Worm (Caenorhabditis elegans) whole organism, late embryonic: ENCODE measurements around the gene sas-4.
A peak's percentile ranks its signal among the peaks of the same experiment; 100 is the strongest.

ENCODE experiments used
- C08G9.2 ChIP-seq: sonication (generic microtip); optimal IDR thresholded peaks from 2 replicates; lab custom pipeline; 2016; ENCODE audit warnings: mild to moderate bottlenecking, missing genetic modification characterization, moderate library complexity, missing compliant biosample characterization
- C38D4.7 ChIP-seq: fragments of 200-800 bp; sonication (Bioruptor generic); optimal IDR thresholded peaks from 2 replicates; lab custom pipeline; 2018; ENCODE audit warnings: mild to moderate bottlenecking, missing genetic modification characterization, moderate library complexity, missing compliant biosample characterization
- F13H6.1 ChIP-seq: sonication (generic microtip); optimal IDR thresholded peaks from 2 replicates; lab custom pipeline; 2016; ENCODE audit warnings: missing genetic modification characterization, missing compliant biosample characterization
- K09A11.1 ChIP-seq: sonication (generic microtip); optimal IDR thresholded peaks from 2 replicates; lab custom pipeline; 2017; ENCODE audit warnings: antibody characterized with exemption, mild to moderate bottlenecking, missing genetic modification characterization, missing compliant biosample characterization; ENCODE audit not compliant: insufficient read depth
- Y22D7AL.16 ChIP-seq: sonication (generic microtip); optimal IDR thresholded peaks from 2 replicates; lab custom pipeline; 2016; ENCODE audit warnings: missing genetic modification characterization, missing compliant biosample characterization
- ahr-1 ChIP-seq: sonication (generic microtip); optimal IDR thresholded peaks from 2 replicates; lab custom pipeline; 2016; ENCODE audit warnings: missing genetic modification characterization, missing compliant biosample characterization
- ceh-14 ChIP-seq: sonication (generic microtip); optimal IDR thresholded peaks from 2 replicates; lab custom pipeline; 2016; ENCODE audit warnings: missing genotype, missing genetic modification characterization, missing compliant biosample characterization
- ceh-18 ChIP-seq: sonication (generic microtip); optimal IDR thresholded peaks from 2 replicates; lab custom pipeline; 2016; ENCODE audit warnings: missing genetic modification characterization, missing compliant biosample characterization
- ceh-2 ChIP-seq: sonication (generic microtip); optimal IDR thresholded peaks from 2 replicates; lab custom pipeline; 2016; ENCODE audit warnings: missing genotype, missing genetic modification characterization, missing compliant biosample characterization
- ceh-22 ChIP-seq: sonication (generic microtip); optimal IDR thresholded peaks from 2 replicates; lab custom pipeline; 2017; ENCODE audit warnings: missing biosample characterization, missing genetic modification characterization
- ceh-30 ChIP-seq: fragments of 150-350 bp; optimal IDR thresholded peaks from 2 replicates; lab custom pipeline; 2014; ENCODE audit warnings: missing biosample characterization, missing genetic modification characterization
- ceh-31 ChIP-seq: sonication (generic microtip); optimal IDR thresholded peaks from 2 replicates; lab custom pipeline; 2016; ENCODE audit warnings: missing genetic modification characterization, missing compliant biosample characterization
- ceh-34 ChIP-seq: sonication (generic microtip); optimal IDR thresholded peaks from 2 replicates; lab custom pipeline; 2016; ENCODE audit warnings: mild to moderate bottlenecking, missing genetic modification characterization, missing compliant biosample characterization
- ceh-48 ChIP-seq: sonication (generic microtip); optimal IDR thresholded peaks from 2 replicates; lab custom pipeline; 2016; ENCODE audit warnings: missing genetic modification characterization, inconsistent platforms, missing compliant biosample characterization
- ceh-9 ChIP-seq: sonication (generic microtip); optimal IDR thresholded peaks from 2 replicates; lab custom pipeline; 2016; ENCODE audit warnings: mild to moderate bottlenecking, missing genetic modification characterization, inconsistent platforms, missing compliant biosample characterization
- che-1 ChIP-seq: sonication (generic microtip); optimal IDR thresholded peaks from 2 replicates; lab custom pipeline; 2016; ENCODE audit warnings: mild to moderate bottlenecking, missing genetic modification characterization, missing compliant biosample characterization
- dmd-4 ChIP-seq: sonication (generic microtip); optimal IDR thresholded peaks from 2 replicates; lab custom pipeline; 2016; ENCODE audit warnings: borderline replicate concordance, missing genetic modification characterization, missing compliant biosample characterization
- elt-2 ChIP-seq: sonication (generic microtip); optimal IDR thresholded peaks from 2 replicates; lab custom pipeline; 2016; ENCODE audit warnings: missing genetic modification reagents, missing genetic modification characterization, missing compliant biosample characterization
- elt-4 ChIP-seq: sonication (generic microtip); optimal IDR thresholded peaks from 2 replicates; lab custom pipeline; 2016; ENCODE audit warnings: missing genetic modification characterization, missing compliant biosample characterization
- ets-4 ChIP-seq: sonication (generic microtip); optimal IDR thresholded peaks from 2 replicates; lab custom pipeline; 2016; ENCODE audit warnings: missing genetic modification characterization, missing compliant biosample characterization
- eyg-1 ChIP-seq: sonication (generic microtip); optimal IDR thresholded peaks from 2 replicates; lab custom pipeline; 2016; ENCODE audit warnings: missing genotype, missing genetic modification characterization, missing compliant biosample characterization
- fax-1 ChIP-seq: sonication (generic microtip); optimal IDR thresholded peaks from 2 replicates; lab custom pipeline; 2016; ENCODE audit warnings: missing genotype, missing genetic modification characterization, missing compliant biosample characterization
- fkh-6 ChIP-seq: sonication (generic microtip); optimal IDR thresholded peaks from 2 replicates; lab custom pipeline; 2016; ENCODE audit warnings: missing genetic modification characterization, missing compliant biosample characterization
- hlh-15 ChIP-seq: sonication (generic microtip); optimal IDR thresholded peaks from 2 replicates; lab custom pipeline; 2016; ENCODE audit warnings: missing genetic modification characterization, missing compliant biosample characterization
- hlh-8 ChIP-seq: sonication (generic microtip); optimal IDR thresholded peaks from 2 replicates; lab custom pipeline; 2016; ENCODE audit warnings: missing genotype, missing genetic modification characterization, missing compliant biosample characterization
- madf-2 ChIP-seq: sonication (generic microtip); optimal IDR thresholded peaks from 2 replicates; lab custom pipeline; 2017; ENCODE audit warnings: missing genetic modification characterization, missing compliant biosample characterization
- nfya-1 ChIP-seq: sonication (generic microtip); optimal IDR thresholded peaks from 2 replicates; lab custom pipeline; 2017; ENCODE audit warnings: missing genetic modification characterization, mild to moderate bottlenecking, missing compliant biosample characterization, antibody characterized with exemption, moderate library complexity
- nhr-232 ChIP-seq: sonication (generic microtip); optimal IDR thresholded peaks from 2 replicates; lab custom pipeline; 2016; ENCODE audit warnings: missing genetic modification characterization, missing compliant biosample characterization
- pag-3 ChIP-seq: sonication (generic microtip); optimal IDR thresholded peaks from 2 replicates; lab custom pipeline; 2016; ENCODE audit warnings: missing compliant biosample characterization, missing genetic modification characterization, borderline replicate concordance
- pros-1 ChIP-seq: fragments of 150-350 bp; optimal IDR thresholded peaks from 2 replicates; lab custom pipeline; 2014; ENCODE audit warnings: missing biosample characterization, missing genetic modification reagents, missing genetic modification characterization
- ref-2 ChIP-seq: sonication (generic microtip); optimal IDR thresholded peaks from 2 replicates; lab custom pipeline; 2016; ENCODE audit warnings: missing genetic modification characterization, missing compliant biosample characterization
- rnt-1 ChIP-seq: sonication (generic microtip); optimal IDR thresholded peaks from 2 replicates; lab custom pipeline; 2016; ENCODE audit warnings: missing genetic modification characterization, missing compliant biosample characterization
- sox-2 ChIP-seq: fragments of 200-800 bp; sonication (Bioruptor generic); IDR thresholded peaks from 2 replicates; pipeline ENCODE4 v1.3.6; 2022; ENCODE audit warnings: missing genetic modification reagents, missing genetic modification characterization, missing compliant biosample characterization
- sox-4 ChIP-seq: sonication (generic microtip); optimal IDR thresholded peaks from 2 replicates; lab custom pipeline; 2017; ENCODE audit warnings: mild to moderate bottlenecking, missing genetic modification characterization, inconsistent platforms, missing compliant biosample characterization
- syd-9 ChIP-seq: sonication (generic microtip); optimal IDR thresholded peaks from 2 replicates; lab custom pipeline; 2016; ENCODE audit warnings: mild to moderate bottlenecking, missing genetic modification characterization, moderate library complexity, missing compliant biosample characterization
- tbx-2 ChIP-seq: sonication (generic microtip); optimal IDR thresholded peaks from 2 replicates; lab custom pipeline; 2016; ENCODE audit warnings: missing genetic modification characterization, missing compliant biosample characterization
- tbx-7 ChIP-seq: sonication (generic microtip); optimal IDR thresholded peaks from 2 replicates; lab custom pipeline; 2016; ENCODE audit warnings: missing genotype, missing genetic modification characterization, missing compliant biosample characterization
- ttx-3 ChIP-seq: sonication (generic microtip); optimal IDR thresholded peaks from 2 replicates; lab custom pipeline; 2016; ENCODE audit warnings: missing genetic modification reagents, missing genetic modification characterization, missing compliant biosample characterization
- unc-3 ChIP-seq, 2 experiments: fragments of 200-800 bp in 1 of 2; sonication (Bioruptor generic) in 1 of 2; sonication (generic microtip) in 1 of 2; conservative IDR thresholded peaks in 1 of 2; optimal IDR thresholded peaks in 1 of 2; 2 replicates each; pipeline versions ENCODE4 v1.3.6 to Lab custom; 2016 to 2022; ENCODE audit warnings: missing compliant biosample characterization in 2 of 2, missing genetic modification characterization in 2 of 2, missing genetic modification reagents in 1 of 2
- unc-42 ChIP-seq: sonication (generic microtip); optimal IDR thresholded peaks from 2 replicates; lab custom pipeline; 2016; ENCODE audit warnings: missing genotype, missing genetic modification characterization, missing compliant biosample characterization
- unc-86 ChIP-seq: sonication (generic microtip); optimal IDR thresholded peaks from 2 replicates; lab custom pipeline; 2016; ENCODE audit warnings: missing genetic modification characterization, missing compliant biosample characterization
- zip-5 ChIP-seq: sonication (generic microtip); optimal IDR thresholded peaks from 2 replicates; lab custom pipeline; 2016; ENCODE audit warnings: missing genetic modification characterization, missing compliant biosample characterization
- ztf-16 ChIP-seq: sonication (generic microtip); optimal IDR thresholded peaks from 2 replicates; lab custom pipeline; 2017; ENCODE audit warnings: missing genetic modification characterization, missing compliant biosample characterization

Gene sas-4

DNA sequence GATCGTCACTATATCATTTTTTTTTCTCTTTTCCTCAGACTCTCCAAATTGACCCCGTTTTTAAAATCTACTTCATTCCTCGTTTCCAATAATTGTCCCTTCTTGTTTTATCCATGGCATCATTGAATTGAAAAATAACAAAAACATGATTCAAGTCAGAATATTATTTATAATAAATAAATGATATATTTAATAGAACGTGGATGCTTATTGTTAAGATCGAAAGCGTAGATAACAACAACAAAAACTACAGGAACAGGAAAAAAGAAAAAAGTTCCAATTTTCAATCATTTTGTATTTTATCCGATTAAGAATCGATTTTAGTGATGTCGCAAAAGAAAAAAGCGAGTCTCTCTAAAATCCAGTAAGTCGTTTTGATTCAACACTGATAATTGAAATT, 6.0 kb downstream of the sas-4 start, which contains the start of gene F10E9.2:
F10E9.2 (plus strand) TSS at position 301 of the 400 bp plus-strand sequence.
- no peak for TF ChIP-seq pag-3 (tag; lab: Kevin White, UChicago)
- TF ChIP-seq ceh-48 (tag; lab: Kevin White, UChicago) = no peak
- TF ChIP-seq ceh-30 = no peak
- no peak for TF ChIP-seq fkh-6 (tag; lab: Kevin White, UChicago)
- no peak for TF ChIP-seq che-1 (tag; lab: Kevin White, UChicago)
- TF ChIP-seq hlh-15 (tag; lab: Kevin White, UChicago) = no peak
- TF ChIP-seq ahr-1 (tag; lab: Kevin White, UChicago) = no peak
- TF ChIP-seq ttx-3 = no peak
- no peak for TF ChIP-seq dmd-4 (tag; lab: Kevin White, UChicago)

DNA sequence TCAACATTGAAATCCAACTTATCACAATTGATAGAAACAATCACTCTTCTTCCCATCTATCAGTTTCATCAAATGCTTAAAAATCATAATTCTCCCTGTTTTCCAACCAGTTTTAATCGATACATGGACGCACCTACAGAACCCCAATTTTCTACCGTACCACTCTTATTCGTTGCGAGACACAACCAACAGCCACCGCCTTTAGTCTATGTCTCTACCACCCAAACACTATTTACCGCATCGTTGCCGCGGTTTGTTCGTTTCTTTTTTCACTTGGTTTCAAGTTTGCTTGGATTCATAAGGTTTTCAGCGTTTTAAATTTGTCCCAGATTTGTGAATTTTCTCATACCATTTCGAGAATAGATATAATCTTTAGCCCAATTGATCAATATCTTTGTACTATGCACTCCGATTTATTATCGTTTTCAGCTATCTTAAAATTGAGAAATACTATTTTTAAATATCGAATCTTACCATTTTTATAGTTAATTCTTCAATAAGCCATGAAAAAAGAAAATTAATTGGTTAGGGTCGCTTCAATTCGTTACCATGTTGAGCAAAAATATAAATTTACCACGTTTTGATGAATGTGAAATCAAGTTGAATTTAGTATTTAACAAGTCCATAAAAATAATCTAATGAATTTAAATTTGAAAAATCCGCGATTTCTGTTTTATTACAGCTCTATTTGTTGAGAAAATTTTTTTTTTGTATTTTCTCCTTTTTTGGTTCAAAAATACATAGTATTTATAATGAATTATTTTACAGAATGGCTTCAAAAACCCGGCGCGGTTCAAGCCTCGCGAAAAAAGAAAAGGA, 7.9 kb downstream of the sas-4 start, which contains the start of gene F10E9.3:
F10E9.3 (plus strand) TSS at position 769 of the 819 bp plus-strand sequence.
- TF ChIP-seq syd-9 (tag; lab: Kevin White, UChicago) = no peak
- TF ChIP-seq Y22D7AL.16 = no peak
- TF ChIP-seq ceh-2 (tag; lab: Kevin White, UChicago) = no peak
- TF ChIP-seq madf-2 (tag; lab: Kevin White, UChicago) = no peak
- no peak for TF ChIP-seq ceh-34 (tag; lab: Kevin White, UChicago)
- peak; percentile 53 for TF ChIP-seq nfya-1 (tag; lab: Kevin White, UChicago)

- TF ChIP-seq pag-3 (tag; lab: Kevin White, UChicago) (no peak), dmd-4 (tag; lab: Kevin White, UChicago) (no peak), sox-4 (no peak), elt-2 (tag; lab: Kevin White, UChicago) (no peak)
These were observed 10.2 kb downstream of the sas-4 start, which contains the start of gene F10E9.4 for ce11 chrIII:8308238-8308637. F10E9.4 (plus strand) TSS chrIII:8308538.

ce11 chrIII:8307356-8307755, 11.0 kb downstream of the sas-4 start, which contains the start of the genes F10E9.7 and F10E9.5:
F10E9.7 (minus strand) TSS chrIII:8307441.
F10E9.5 (plus strand) TSS chrIII:8307592.
- TF ChIP-seq nfya-1 (tag; lab: Kevin White, UChicago) = peak; percentile 24
- peak; percentile 2 for TF ChIP-seq ceh-18 (tag; lab: Kevin White, UChicago)
- peak; percentile 93 for TF ChIP-seq ceh-2 (tag; lab: Kevin White, UChicago)
- TF ChIP-seq rnt-1 (tag; lab: Kevin White, UChicago) = peak; percentile 12
- TF ChIP-seq elt-2 (tag; lab: Kevin White, UChicago) = peak; percentile 75
- peak; percentile 24 for TF ChIP-seq unc-42 (tag; lab: Kevin White, UChicago)
- no peak for TF ChIP-seq unc-3 (GFP tag; conservative IDR thresholded peaks at IDR 0.05; lab: Robert Waterston, UW)
- peak; percentile 29 for TF ChIP-seq unc-3 (tag; optimal IDR thresholded peaks at IDR 0.05; lab: Kevin White, UChicago)
- TF ChIP-seq sox-2 (GFP tag; lab: Robert Waterston, UW) = no peak
- TF ChIP-seq ceh-34 (tag; lab: Kevin White, UChicago) = peak; percentile 49
- peak; percentile 17 for TF ChIP-seq unc-86
- TF ChIP-seq F13H6.1 (tag; lab: Kevin White, UChicago) = peak; percentile 21
- TF ChIP-seq ceh-14 (tag; lab: Kevin White, UChicago) = peak; percentile 28
- TF ChIP-seq ceh-31 = peak; percentile 94
- no peak for TF ChIP-seq C38D4.7
- peak; percentile 84 for TF ChIP-seq zip-5
- TF ChIP-seq ttx-3 = peak; percentile 52
- TF ChIP-seq ets-4 (tag; lab: Kevin White, UChicago) = peak; percentile 87
- TF ChIP-seq tbx-7 (tag; lab: Kevin White, UChicago) = peak; percentile 81
- peak; percentile 86 for TF ChIP-seq C08G9.2 (tag; lab: Kevin White, UChicago)
- TF ChIP-seq ahr-1 (tag; lab: Kevin White, UChicago) = peak; percentile 45
- no peak for TF ChIP-seq ceh-9 (tag; lab: Kevin White, UChicago)
- TF ChIP-seq ref-2 (tag; lab: Kevin White, UChicago) = peak; percentile 80
- TF ChIP-seq fax-1 (tag; lab: Kevin White, UChicago) = peak; percentile 45
- TF ChIP-seq nhr-232 (tag; lab: Kevin White, UChicago) = no peak
- TF ChIP-seq ceh-22 = no peak
- peak; percentile 18 for TF ChIP-seq ztf-16 (tag; lab: Kevin White, UChicago)
- TF ChIP-seq K09A11.1 (tag; lab: Kevin White, UChicago) = no peak
- TF ChIP-seq hlh-8 = peak; percentile 90
- peak; percentile 82 for TF ChIP-seq tbx-2 (tag; lab: Kevin White, UChicago)
- no peak for TF ChIP-seq pros-1 (tag; lab: Kevin White, UChicago)
- no peak for TF ChIP-seq elt-4 (tag; lab: Kevin White, UChicago)
- no peak for TF ChIP-seq eyg-1 (tag; lab: Kevin White, UChicago)
